Fruit fly (Drosophila melanogaster) whole organism, adult: ENCODE data around the gene CG32425.

Experiments
- CG12768 ChIP-seq: fragments of 200-800 bp; sonication (Bioruptor generic); optimal IDR thresholded peaks from 2 replicates; lab custom pipeline; 2017; ENCODE audit warnings: missing biosample characterization, missing genetic modification characterization, mild to moderate bottlenecking, moderate library complexity, missing genetic modification reagents
- CG14711 ChIP-seq: fragments of 200-800 bp; sonication (Bioruptor generic); optimal IDR thresholded peaks from 2 replicates; lab custom pipeline; 2018; ENCODE audit warnings: missing biosample characterization, mild to moderate bottlenecking, missing genetic modification characterization, moderate library complexity
- CG1620 ChIP-seq: fragments of 200-800 bp; sonication (Bioruptor generic); optimal IDR thresholded peaks from 2 replicates; lab custom pipeline; 2016; ENCODE audit warnings: missing biosample characterization, missing genetic modification characterization
- CG33017 ChIP-seq: fragments of 200-800 bp; sonication (Bioruptor generic); optimal IDR thresholded peaks from 2 replicates; lab custom pipeline; 2018; ENCODE audit warnings: missing biosample characterization, mild to moderate bottlenecking, missing genetic modification characterization, moderate library complexity
- CG5204 ChIP-seq: fragments of 200-800 bp; sonication (Bioruptor generic); optimal IDR thresholded peaks from 2 replicates; lab custom pipeline; 2016; ENCODE audit warnings: missing biosample characterization, missing genetic modification characterization
- Crg-1 ChIP-seq: fragments of 200-800 bp; sonication (Bioruptor generic); optimal IDR thresholded peaks from 2 replicates; lab custom pipeline; 2016; ENCODE audit warnings: missing biosample characterization, missing genetic modification characterization
- Hr96 ChIP-seq: fragments of 200-800 bp; sonication (Bioruptor generic); optimal IDR thresholded peaks from 2 replicates; lab custom pipeline; 2016; ENCODE audit warnings: missing biosample characterization, missing genetic modification characterization
- Mnt ChIP-seq: fragments of 200-800 bp; sonication (Bioruptor generic); optimal IDR thresholded peaks from 2 replicates; lab custom pipeline; 2016; ENCODE audit warnings: missing biosample characterization, mild to moderate bottlenecking, missing genetic modification characterization
- bab1 ChIP-seq: fragments of 200-800 bp; sonication (Bioruptor generic); optimal IDR thresholded peaks from 3 replicates; lab custom pipeline; 2019; ENCODE audit warnings: missing biosample characterization, mild to moderate bottlenecking, missing genetic modification characterization, moderate library complexity
- cic ChIP-seq: fragments of 200-800 bp; sonication (Bioruptor generic); optimal IDR thresholded peaks from 2 replicates; lab custom pipeline; 2017; ENCODE audit warnings: missing biosample characterization, mild to moderate bottlenecking, missing genetic modification characterization, moderate library complexity
- kay ChIP-seq: fragments of 200-800 bp; sonication (Bioruptor generic); peaks from one replicate; lab custom pipeline; 2016; ENCODE audit warnings: missing biosample characterization, missing genetic modification characterization, borderline replicate concordance
- ovo ChIP-seq: fragments of 200-800 bp; sonication (Bioruptor generic); optimal IDR thresholded peaks from 2 replicates; lab custom pipeline; 2016; ENCODE audit warnings: missing biosample characterization, missing genetic modification characterization
- tj ChIP-seq: fragments of 200-800 bp; sonication (Bioruptor generic); optimal IDR thresholded peaks from 3 replicates; lab custom pipeline; 2017; ENCODE audit warnings: missing biosample characterization, mild to moderate bottlenecking, missing genetic modification characterization, moderate library complexity
- toe ChIP-seq: fragments of 200-800 bp; sonication (Bioruptor generic); optimal IDR thresholded peaks from 2 replicates; lab custom pipeline; 2016; ENCODE audit warnings: missing biosample characterization, missing genetic modification characterization

DNA sequence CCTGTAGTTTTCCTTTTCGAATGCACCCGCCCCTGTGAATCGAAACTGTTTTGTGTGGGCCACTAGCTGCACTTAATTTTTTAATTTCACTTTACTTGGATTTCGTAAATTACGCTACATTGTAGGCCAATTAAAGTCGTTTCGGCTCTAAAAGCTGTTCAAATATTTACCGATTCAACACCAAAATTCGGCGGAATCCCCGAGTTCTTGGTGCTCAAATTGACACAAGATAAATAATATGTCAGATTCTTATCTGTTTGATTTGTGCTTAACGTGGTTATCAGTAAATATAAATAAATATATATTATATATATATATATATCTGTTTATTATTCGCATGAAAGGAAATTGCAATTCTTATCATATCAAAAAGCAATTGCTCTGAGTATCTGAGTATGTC lies 49.2 kb upstream of the CG32425 start:
- TF ChIP-seq CG5204 = no peak
- TF ChIP-seq cic (GFP tag; lab: Kevin White, UChicago) = no peak
- no peak for TF ChIP-seq kay (GFP tag; lab: Kevin White, UChicago)
- no peak for TF ChIP-seq ovo (GFP tag; lab: Kevin White, UChicago)
- TF ChIP-seq CG33017 = no peak
- no peak for TF ChIP-seq bab1 (GFP tag; lab: Kevin White, UChicago)
- TF ChIP-seq tj (GFP tag; lab: Kevin White, UChicago) = no peak
- TF ChIP-seq Crg-1 = no peak
- no peak for TF ChIP-seq toe (GFP tag; lab: Kevin White, UChicago)
- TF ChIP-seq Hr96 (GFP tag; lab: Kevin White, UChicago) = no peak
- peak; percentile 4 for TF ChIP-seq CG12768 (GFP tag; lab: Kevin White, UChicago)
- TF ChIP-seq CG1620 = no peak
- TF ChIP-seq Mnt = no peak
- peak; percentile 17 for TF ChIP-seq CG14711 (tag; lab: Kevin White, UChicago)
